Fruit fly (Drosophila melanogaster): Measurements from ENCODE around the gene CG14710.

CG14710 gene

DNA sequence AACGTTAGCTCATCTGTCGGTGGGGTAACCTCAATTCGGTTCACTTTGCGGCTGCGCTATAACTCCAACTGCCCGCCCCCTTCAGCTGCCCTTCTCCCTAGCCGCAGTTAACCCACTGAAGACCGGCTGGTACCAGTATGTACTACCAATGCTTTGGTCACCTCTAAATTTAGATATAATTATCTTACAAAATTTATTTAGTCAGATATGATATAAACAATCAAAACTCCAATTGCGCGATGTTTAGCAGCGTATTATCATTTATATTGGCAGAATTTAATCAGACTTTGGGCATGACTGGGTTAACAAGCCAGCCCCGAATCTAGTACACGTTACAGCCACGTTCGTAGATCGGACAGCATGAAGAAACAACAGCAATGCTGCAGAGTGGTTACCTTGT, 41.8 kb downstream of the CG14710 start (continued):
- TF ChIP-seq ttk (GFP tag; IDR thresholded peaks at IDR 0.05) (0 out of 2 replicates have a peak, but pooled peaks have one; percentile 42), wek (GFP tag; optimal IDR thresholded peaks at IDR 0.05) (no peak), Med (GFP tag) (peak; percentile 84), CG18599 (GFP tag; optimal IDR thresholded peaks at IDR 0.05) (peak; percentile 64), Atf-2 (GFP tag; optimal IDR thresholded peaks at IDR 0.05) (no peak), exex (tag; optimal IDR thresholded peaks at IDR 0.05) (peak; percentile 9), Gsc (GFP tag; IDR thresholded peaks at IDR 0.05) (no peak), bowl (GFP tag; IDR thresholded peaks at IDR 0.05) (peak; percentile 28; the same call in 1 of the 2 replicates), CG12659 (GFP tag; optimal IDR thresholded peaks at IDR 0.05) (peak; percentile 54), CG2875 (GFP tag; optimal IDR thresholded peaks at IDR 0.05) (no peak), Spps (tag; optimal IDR thresholded peaks at IDR 0.05) (no peak), CG12942 (GFP tag; optimal IDR thresholded peaks at IDR 0.05) (no peak), CG32532 (GFP tag; IDR thresholded peaks at IDR 0.05) (peak; percentile 38; the same call in 1 of the 2 replicates), dpn (GFP tag; optimal IDR thresholded peaks at IDR 0.05) (peak in 1 of 2 experiments; percentile 19), CG2129 (GFP tag; IDR thresholded peaks at IDR 0.05; ENCODE audit: partially characterized antibody) (no peak), CG3281 (GFP tag; optimal IDR thresholded peaks at IDR 0.05) (peak; percentile 41), CG15011 (GFP tag; optimal IDR thresholded peaks at IDR 0.05) (peak; percentile 7), ems (GFP tag; optimal IDR thresholded peaks at IDR 0.05) (peak; percentile 4), CG14441 (GFP tag; IDR thresholded peaks at IDR 0.05) (peak; percentile 70), CG6791 (GFP tag; IDR thresholded peaks at IDR 0.05; ENCODE audit: partially characterized antibody) (no peak), CG8924 (tag; optimal IDR thresholded peaks at IDR 0.05) (peak; percentile 64), CG3726 (GFP tag; IDR thresholded peaks at IDR 0.05) (no peak), Taf1 (GFP tag; IDR thresholded peaks at IDR 0.05) (no peak), fd96Cb (tag; optimal IDR thresholded peaks at IDR 0.05) (peak; percentile 47), sima (GFP tag; optimal IDR thresholded peaks at IDR 0.05) (no peak), CG17612 (GFP tag; IDR thresholded peaks at IDR 0.05) (0 out of 2 replicates have a peak, but pooled peaks have one; percentile 18), CG17568 (GFP tag; optimal IDR thresholded peaks at IDR 0.05) (peak; percentile 49), otp (GFP tag; IDR thresholded peaks at IDR 0.05) (0 out of 3 replicates have a peak, but pooled peaks have one; percentile 17), chm (GFP tag; IDR thresholded peaks at IDR 0.05) (no peak), bab2 (GFP tag; optimal IDR thresholded peaks at IDR 0.05) (no peak), nerfin-1 (tag; optimal IDR thresholded peaks at IDR 0.05) (peak; percentile 12), ci (GFP tag; IDR thresholded peaks at IDR 0.05) (peak; percentile 36; the same call in 1 of the 3 replicates), CG14050 (GFP tag; IDR thresholded peaks at IDR 0.05) (peak; percentile 52; the same call in 2 of the 3 replicates), nmo (GFP tag; optimal IDR thresholded peaks at IDR 0.05) (peak; percentile 54), E2f1 (GFP tag; IDR thresholded peaks at IDR 0.05) (peak; percentile 23; the same call in 1 of the 2 replicates), gsb-n (tag; optimal IDR thresholded peaks at IDR 0.05) (peak; percentile 17), CG42726 (GFP tag; IDR thresholded peaks at IDR 0.05; ENCODE audit: partially characterized antibody) (no peak), CG13894 (tag; optimal IDR thresholded peaks at IDR 0.05) (no peak), CG6813 (GFP tag; optimal IDR thresholded peaks at IDR 0.05) (peak; percentile 37), vvl (GFP tag; IDR thresholded peaks at IDR 0.05) (peak; percentile 60), ash1 (GFP tag; optimal IDR thresholded peaks at IDR 0.05) (no peak), Atf6 (GFP tag; IDR thresholded peaks at IDR 0.05) (peak; percentile 60; the same call in 1 of the 2 replicates), HLHmδ (GFP tag; optimal IDR thresholded peaks at IDR 0.05) (no peak), mam (GFP tag; optimal IDR thresholded peaks at IDR 0.05) (no peak), Ptx1 (GFP tag; IDR thresholded peaks at IDR 0.05) (peak; percentile 60), stc (GFP tag; IDR thresholded peaks at IDR 0.05) (peak; percentile 40; the same call in 1 of the 2 replicates), toy (GFP tag; IDR thresholded peaks at IDR 0.05) (no peak), CG11695 (GFP tag; IDR thresholded peaks at IDR 0.05) (peak; percentile 57; the same call in 1 of the 3 replicates), CG3407 (GFP tag; optimal IDR thresholded peaks at IDR 0.05) (peak; percentile 14), CG15514 (GFP tag; optimal IDR thresholded peaks at IDR 0.05) (peak; percentile 28)
